Fruit fly (Drosophila melanogaster) whole organism, prepupa: ENCODE data around the gene Kcmf1.

Experiments
- Blimp-1 ChIP-seq: fragments of 200-800 bp; sonication (Bioruptor generic); optimal IDR thresholded peaks from 3 replicates; lab custom pipeline; 2017; ENCODE audit warnings: missing biosample characterization, missing genetic modification characterization, mild to moderate bottlenecking, moderate library complexity, missing genetic modification reagents
- CG10631 ChIP-seq: fragments of 200-800 bp; sonication (Bioruptor generic); optimal IDR thresholded peaks from 2 replicates; lab custom pipeline; 2016; ENCODE audit warnings: missing biosample characterization, missing genetic modification characterization
- CG11294 ChIP-seq: fragments of 200-800 bp; sonication (Bioruptor generic); IDR thresholded peaks from 2 replicates; pipeline ENCODE4 v1.3.6; 2022; ENCODE audit warnings: missing biosample characterization, missing genetic modification characterization
- CG15336 ChIP-seq: fragments of 200-800 bp; sonication (Bioruptor generic); IDR thresholded peaks from 2 replicates; pipeline ENCODE4 v1.3.6; 2022; ENCODE audit warnings: missing biosample characterization, missing genetic modification characterization
- CG1621 ChIP-seq: fragments of 200-800 bp; sonication (Bioruptor generic); optimal IDR thresholded peaks from 3 replicates; lab custom pipeline; 2018; ENCODE audit warnings: missing biosample characterization, mild to moderate bottlenecking, missing genetic modification characterization
- CG16779 ChIP-seq: fragments of 200-800 bp; sonication (Bioruptor generic); optimal IDR thresholded peaks from 3 replicates; lab custom pipeline; 2017; ENCODE audit warnings: missing biosample characterization, mild to moderate bottlenecking, missing genetic modification characterization
- CG3032 ChIP-seq: fragments of 200-800 bp; optimal IDR thresholded peaks from 2 replicates; lab custom pipeline; 2019; ENCODE audit warnings: missing biosample characterization, mild to moderate bottlenecking, missing genetic modification characterization, moderate library complexity
- CG31627 ChIP-seq: fragments of 200-800 bp; sonication (Bioruptor generic); optimal IDR thresholded peaks from 3 replicates; lab custom pipeline; 2016; ENCODE audit warnings: missing biosample characterization, missing genetic modification characterization
- CG32006 ChIP-seq: fragments of 200-800 bp; sonication (Bioruptor generic); optimal IDR thresholded peaks from 3 replicates; lab custom pipeline; 2017; ENCODE audit warnings: missing biosample characterization, mild to moderate bottlenecking, missing genetic modification characterization
- CG34406 ChIP-seq: fragments of 200-800 bp; sonication (Bioruptor generic); optimal IDR thresholded peaks from 3 replicates; lab custom pipeline; 2016; ENCODE audit warnings: missing biosample characterization, missing genetic modification characterization
- CG3919 ChIP-seq: fragments of 200-800 bp; sonication (Bioruptor generic); optimal IDR thresholded peaks from 3 replicates; lab custom pipeline; 2016; ENCODE audit warnings: missing biosample characterization, missing genetic modification characterization
- CG4318 ChIP-seq: fragments of 200-800 bp; sonication (Bioruptor generic); optimal IDR thresholded peaks from 3 replicates; lab custom pipeline; 2017; ENCODE audit warnings: missing biosample characterization, mild to moderate bottlenecking, missing genetic modification characterization
- CG6276 ChIP-seq: fragments of 200-800 bp; sonication (Bioruptor generic); optimal IDR thresholded peaks from 2 replicates; lab custom pipeline; 2017; ENCODE audit warnings: missing biosample characterization, mild to moderate bottlenecking, missing genetic modification characterization
- CG6792 ChIP-seq: fragments of 200-800 bp; sonication (Bioruptor generic); optimal IDR thresholded peaks from 3 replicates; lab custom pipeline; 2016; ENCODE audit warnings: missing biosample characterization, missing genetic modification characterization
- CG6808 ChIP-seq: fragments of 200-800 bp; sonication (Bioruptor generic); optimal IDR thresholded peaks from 3 replicates; lab custom pipeline; 2017; ENCODE audit warnings: missing biosample characterization, missing genetic modification characterization, mild to moderate bottlenecking, moderate library complexity, missing genetic modification reagents
- CG6854 ChIP-seq: fragments of 200-800 bp; sonication (Bioruptor generic); optimal IDR thresholded peaks from 2 replicates; lab custom pipeline; 2017; ENCODE audit warnings: missing biosample characterization, mild to moderate bottlenecking, missing genetic modification characterization
- CG7368 ChIP-seq: fragments of 200-800 bp; sonication (Bioruptor generic); optimal IDR thresholded peaks from 3 replicates; lab custom pipeline; 2016; ENCODE audit warnings: missing biosample characterization, missing genetic modification characterization
- CG8119 ChIP-seq: fragments of 200-800 bp; sonication (Bioruptor generic); IDR thresholded peaks from 3 replicates; pipeline ENCODE4 v1.3.6; 2022; ENCODE audit warnings: missing biosample characterization, missing genetic modification characterization
- CG8319 ChIP-seq: fragments of 200-800 bp; sonication (Bioruptor generic); optimal IDR thresholded peaks from 3 replicates; lab custom pipeline; 2016; ENCODE audit warnings: missing biosample characterization, missing genetic modification characterization
- CG9139 ChIP-seq: fragments of 200-800 bp; sonication (Bioruptor generic); optimal IDR thresholded peaks from 3 replicates; lab custom pipeline; 2017; ENCODE audit warnings: missing biosample characterization, mild to moderate bottlenecking, missing genetic modification characterization
- Eip75B ChIP-seq: fragments of 200-800 bp; sonication (Bioruptor generic); optimal IDR thresholded peaks from 3 replicates; lab custom pipeline; 2016; ENCODE audit warnings: missing biosample characterization, missing genetic modification characterization
- Eip78C ChIP-seq: fragments of 200-800 bp; sonication (Bioruptor generic); peaks from one replicate; lab custom pipeline; 2016; ENCODE audit warnings: missing biosample characterization, missing genetic modification characterization
- Eip93F ChIP-seq: fragments of 200-800 bp; sonication (Bioruptor generic); optimal IDR thresholded peaks from 2 replicates; lab custom pipeline; 2016; ENCODE audit warnings: missing biosample characterization, mild to moderate bottlenecking, missing genetic modification characterization
- Ets21C ChIP-seq: fragments of 200-800 bp; sonication (Bioruptor generic); optimal IDR thresholded peaks from 3 replicates; lab custom pipeline; 2016; ENCODE audit warnings: missing biosample characterization, missing genetic modification characterization
- Ets96B ChIP-seq: fragments of 200-800 bp; optimal IDR thresholded peaks from 2 replicates; lab custom pipeline; 2019; ENCODE audit warnings: missing biosample characterization, mild to moderate bottlenecking, missing genetic modification characterization, moderate library complexity
- Gug ChIP-seq: fragments of 200-800 bp; sonication (Bioruptor generic); IDR thresholded peaks from 2 replicates; pipeline ENCODE4 v1.3.6; 2022; ENCODE audit warnings: missing biosample characterization, missing genetic modification characterization
- Hr39 ChIP-seq: fragments of 200-800 bp; sonication (Bioruptor generic); optimal IDR thresholded peaks from 2 replicates; lab custom pipeline; 2016; ENCODE audit warnings: missing biosample characterization, missing genetic modification characterization
- Hr4 ChIP-seq: fragments of 200-800 bp; sonication (Bioruptor generic); optimal IDR thresholded peaks from 3 replicates; lab custom pipeline; 2016; ENCODE audit warnings: missing biosample characterization, missing genetic modification characterization
- Lpt ChIP-seq: fragments of 200-800 bp; sonication (Bioruptor generic); optimal IDR thresholded peaks from 3 replicates; lab custom pipeline; 2016; ENCODE audit warnings: missing biosample characterization, missing genetic modification characterization
- Met ChIP-seq: fragments of 200-800 bp; sonication (Bioruptor generic); optimal IDR thresholded peaks from 3 replicates; lab custom pipeline; 2016; ENCODE audit warnings: missing biosample characterization, missing genetic modification characterization
- Smox ChIP-seq: fragments of 200-800 bp; sonication (Bioruptor generic); optimal IDR thresholded peaks from 3 replicates; lab custom pipeline; 2016; ENCODE audit warnings: missing biosample characterization, missing genetic modification characterization
- Sox102F ChIP-seq: fragments of 200-800 bp; sonication (Bioruptor generic); optimal IDR thresholded peaks from 2 replicates; lab custom pipeline; 2016; ENCODE audit warnings: missing biosample characterization, mild to moderate bottlenecking, missing genetic modification characterization
- Sox14 ChIP-seq: fragments of 200-800 bp; sonication (Bioruptor generic); optimal IDR thresholded peaks from 3 replicates; lab custom pipeline; 2016; ENCODE audit warnings: missing biosample characterization, missing genetic modification characterization
- Sox15 ChIP-seq: fragments of 200-800 bp; sonication (Bioruptor generic); optimal IDR thresholded peaks from 3 replicates; lab custom pipeline; 2016; ENCODE audit warnings: missing biosample characterization, missing genetic modification characterization
- achi ChIP-seq: fragments of 200-800 bp; sonication (Bioruptor generic); optimal IDR thresholded peaks from 3 replicates; lab custom pipeline; 2016; ENCODE audit warnings: missing biosample characterization, missing genetic modification characterization
- acj6 ChIP-seq: fragments of 200-800 bp; sonication (Bioruptor generic); optimal IDR thresholded peaks from 3 replicates; lab custom pipeline; 2016; ENCODE audit warnings: missing biosample characterization, missing genetic modification characterization
- dsx ChIP-seq: fragments of 200-800 bp; optimal IDR thresholded peaks from 3 replicates; lab custom pipeline; 2019; ENCODE audit warnings: missing biosample characterization, mild to moderate bottlenecking, missing genetic modification characterization, moderate library complexity; ENCODE audit not compliant: poor library complexity, severe bottlenecking
- eg ChIP-seq: fragments of 200-800 bp; sonication (Bioruptor generic); IDR thresholded peaks from 3 replicates; pipeline ENCODE4 v1.3.6; 2022; ENCODE audit warnings: missing biosample characterization, missing genetic modification characterization
- fd59A ChIP-seq: fragments of 200-800 bp; sonication (Bioruptor generic); optimal IDR thresholded peaks from 2 replicates; lab custom pipeline; 2017; ENCODE audit warnings: missing biosample characterization, mild to moderate bottlenecking, missing genetic modification characterization, missing genetic modification reagents
- fd85E ChIP-seq: fragments of 200-800 bp; sonication (Bioruptor generic); optimal IDR thresholded peaks from 3 replicates; lab custom pipeline; 2016; ENCODE audit warnings: missing biosample characterization, missing genetic modification characterization
- fkh ChIP-seq: fragments of 200-800 bp; sonication (Bioruptor generic); optimal IDR thresholded peaks from 3 replicates; lab custom pipeline; 2017; ENCODE audit warnings: missing biosample characterization, mild to moderate bottlenecking, missing genetic modification characterization, moderate library complexity
- lz ChIP-seq: fragments of 200-800 bp; sonication (Bioruptor generic); optimal IDR thresholded peaks from 3 replicates; lab custom pipeline; 2016; ENCODE audit warnings: missing biosample characterization, missing genetic modification characterization
- net ChIP-seq: fragments of 200-800 bp; sonication (Bioruptor generic); optimal IDR thresholded peaks from 3 replicates; lab custom pipeline; 2016; ENCODE audit warnings: missing biosample characterization, missing genetic modification characterization
- pdm3 ChIP-seq: fragments of 200-800 bp; sonication (Bioruptor generic); optimal IDR thresholded peaks from 3 replicates; lab custom pipeline; 2016; ENCODE audit warnings: missing biosample characterization, missing genetic modification characterization
- spab ChIP-seq: fragments of 200-800 bp; sonication (Bioruptor generic); optimal IDR thresholded peaks from 2 replicates; lab custom pipeline; 2017; ENCODE audit warnings: missing biosample characterization, mild to moderate bottlenecking, missing genetic modification characterization, missing genetic modification reagents
- ss ChIP-seq, 2 experiments: fragments of 200-800 bp; sonication (Bioruptor generic); optimal IDR thresholded peaks; 2 replicates in 1 of 2; 3 replicates in 1 of 2; lab custom pipeline; 2017 to 2018; ENCODE audit warnings: mild to moderate bottlenecking in 2 of 2, missing biosample characterization in 2 of 2, missing genetic modification characterization in 2 of 2, moderate library complexity in 1 of 2
- topi ChIP-seq: fragments of 200-800 bp; sonication (Bioruptor generic); optimal IDR thresholded peaks from 3 replicates; lab custom pipeline; 2016; ENCODE audit warnings: missing biosample characterization, missing genetic modification characterization
- vri ChIP-seq: fragments of 200-800 bp; sonication (Bioruptor generic); optimal IDR thresholded peaks from 3 replicates; lab custom pipeline; 2016; ENCODE audit warnings: missing biosample characterization, mild to moderate bottlenecking, missing genetic modification characterization

Kcmf1 gene

DNA sequence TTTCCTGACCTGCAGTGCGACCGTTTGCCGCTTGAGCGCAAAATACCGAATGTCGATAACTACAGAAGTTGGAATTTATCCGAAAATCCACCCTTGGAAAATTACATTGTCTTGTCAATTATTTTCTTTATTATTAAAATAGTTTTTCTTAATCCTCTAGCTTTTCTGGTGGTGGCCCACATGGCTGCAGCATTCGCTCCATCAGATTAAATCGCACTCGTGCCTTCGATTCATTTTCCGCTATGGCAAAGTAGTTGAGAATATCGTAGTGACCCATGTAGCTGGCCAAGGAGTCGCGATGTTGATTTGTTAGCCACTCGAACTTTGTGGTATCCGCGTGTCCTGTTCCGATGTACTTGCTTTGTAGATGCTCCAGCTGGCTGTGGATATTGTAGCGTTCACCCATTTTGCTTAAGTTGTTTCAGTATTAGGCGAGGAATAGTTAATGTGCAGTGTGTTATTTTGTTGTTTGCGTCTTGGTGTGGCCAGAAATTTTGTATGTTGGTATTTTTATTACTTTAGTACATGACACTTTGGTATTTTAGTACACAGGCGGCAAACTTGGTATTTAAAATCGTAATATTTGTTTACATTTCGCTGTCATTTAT, at the start of gene Kcmf1, which contains the start of the genes Sf3b5 and CG11986:
Gene Kcmf1, minus strand, starts transcription at position 51 of the 608 bp plus-strand sequence.
Gene Sf3b5, minus strand, starts transcription at position 483 of the 608 bp plus-strand sequence.
Gene CG11986, plus strand, starts transcription at position 588 of the 608 bp plus-strand sequence.
- TF ChIP-seq eg (GFP tag; lab: Robert Waterston, UW) = no peak
- no peak for TF ChIP-seq Ets96B
- peak; percentile 61 for TF ChIP-seq fkh (GFP tag; lab: Kevin White, UChicago)
- no peak for TF ChIP-seq CG7368 (GFP tag; lab: Kevin White, UChicago)
- TF ChIP-seq Eip78C (GFP tag; lab: Kevin White, UChicago) = peak; percentile 14
- no peak for TF ChIP-seq CG1621 (tag; lab: Kevin White, UChicago)
- TF ChIP-seq, all 60 proteins: peak for 2

DNA sequence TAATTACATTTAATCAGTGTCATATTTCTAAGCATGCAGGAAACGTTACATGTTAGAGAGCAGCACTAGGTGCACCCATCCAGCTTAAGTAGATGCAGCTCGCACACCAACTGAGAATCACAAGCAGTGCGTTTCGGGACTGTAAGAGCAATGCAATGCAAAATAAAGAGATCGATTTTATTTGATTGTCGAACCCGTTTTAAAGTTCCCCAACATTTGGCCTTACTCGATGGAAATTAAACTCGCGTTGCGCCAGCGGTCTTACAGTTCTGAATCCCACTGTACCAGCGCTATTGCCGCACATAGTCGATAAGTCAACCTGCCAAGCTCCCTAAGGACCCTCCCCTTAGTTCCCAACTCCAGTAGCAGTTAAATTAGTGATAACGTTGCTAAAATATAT, 48.0 kb upstream of the Kcmf1 start:
- TF ChIP-seq CG31627 = peak; percentile 38
- no peak for TF ChIP-seq Smox (GFP tag; lab: Kevin White, UChicago)
- no peak for TF ChIP-seq CG16779 (tag; lab: Kevin White, UChicago)
- peak; percentile 27 for TF ChIP-seq CG7368 (GFP tag; lab: Kevin White, UChicago)
- TF ChIP-seq net (GFP tag; lab: Kevin White, UChicago) = no peak
- peak; percentile 74 for TF ChIP-seq eg (GFP tag; lab: Robert Waterston, UW)
- no peak for TF ChIP-seq Sox15 (GFP tag; lab: Kevin White, UChicago)
- TF ChIP-seq CG34406 (GFP tag; lab: Kevin White, UChicago) = no peak
- TF ChIP-seq CG10631 = no peak
- no peak for TF ChIP-seq fkh (GFP tag; lab: Kevin White, UChicago)
- no peak for TF ChIP-seq Sox14 (GFP tag; lab: Kevin White, UChicago)
- TF ChIP-seq CG11294 (GFP tag; lab: Robert Waterston, UW) = peak; percentile 33; the same call in 1 of the 2 replicates
- TF ChIP-seq Eip93F (GFP tag; lab: Kevin White, UChicago) = no peak
- TF ChIP-seq acj6 = peak; percentile 12
- TF ChIP-seq CG8319 = peak; percentile 4
- TF ChIP-seq vri (GFP tag; lab: Kevin White, UChicago) = no peak
- no peak for TF ChIP-seq fd85E (GFP tag; lab: Kevin White, UChicago)
- peak; percentile 1 for TF ChIP-seq topi
- TF ChIP-seq dsx (GFP tag; lab: Kevin White, UChicago) = no peak
- no peak for TF ChIP-seq Lpt (GFP tag; lab: Kevin White, UChicago)
- TF ChIP-seq CG8119 = no peak
- TF ChIP-seq spab (GFP tag; lab: Kevin White, UChicago) = no peak
- no peak for TF ChIP-seq CG3032 (tag; lab: Kevin White, UChicago)
- TF ChIP-seq CG6276 (GFP tag; lab: Kevin White, UChicago) = no peak
- TF ChIP-seq CG1621 (tag; lab: Kevin White, UChicago) = no peak
- TF ChIP-seq ss (GFP tag; optimal IDR thresholded peaks at IDR 0.05; lab: Kevin White, UChicago) = no peak
- peak; percentile 12 for TF ChIP-seq CG6792 (GFP tag; lab: Kevin White, UChicago)
- TF ChIP-seq CG6808 (GFP tag; lab: Kevin White, UChicago) = no peak
- peak; percentile 50 for TF ChIP-seq CG15336 (GFP tag; lab: Robert Waterston, UW)
- TF ChIP-seq Met (GFP tag; lab: Kevin White, UChicago) = no peak
- TF ChIP-seq Hr39 = peak; percentile 37
- TF ChIP-seq Eip75B (GFP tag; lab: Kevin White, UChicago) = no peak
- TF ChIP-seq Blimp-1 (GFP tag; lab: Kevin White, UChicago) = no peak
- no peak for TF ChIP-seq CG9139 (GFP tag; lab: Kevin White, UChicago)
- TF ChIP-seq Eip78C (GFP tag; lab: Kevin White, UChicago) = peak; percentile 2
- TF ChIP-seq CG4318 (GFP tag; lab: Kevin White, UChicago) = no peak
- no peak for TF ChIP-seq Sox102F (GFP tag; lab: Kevin White, UChicago)
- no peak for TF ChIP-seq Hr4 (GFP tag; lab: Kevin White, UChicago)
- TF ChIP-seq lz = peak; percentile 4
- no peak for TF ChIP-seq Ets96B
- TF ChIP-seq pdm3 (GFP tag; lab: Kevin White, UChicago) = peak; percentile 37
- no peak for TF ChIP-seq fd59A (GFP tag; lab: Kevin White, UChicago)
- TF ChIP-seq CG6854 (GFP tag; lab: Kevin White, UChicago) = no peak
- peak; percentile 50 for TF ChIP-seq CG3919 (GFP tag; lab: Kevin White, UChicago)
- TF ChIP-seq Gug (GFP tag; lab: Robert Waterston, UW) = peak; percentile 59
- TF ChIP-seq CG32006 (GFP tag; lab: Kevin White, UChicago) = no peak
- no peak for TF ChIP-seq Ets21C (GFP tag; lab: Kevin White, UChicago)
- TF ChIP-seq achi (GFP tag; lab: Kevin White, UChicago) = no peak
